Fruit fly (Drosophila melanogaster) whole organism, wandering third instar larva: ENCODE data around the gene CG13829.

Experiments used
- Abd-B ChIP-seq: fragments of >200 bp; optimal IDR thresholded peaks from 2 replicates; lab custom pipeline; 2017; ENCODE audit warnings: missing biosample characterization, missing genetic modification characterization
- CG32264 ChIP-seq: fragments of 200-800 bp; sonication (Bioruptor generic); optimal IDR thresholded peaks from 2 replicates; lab custom pipeline; 2016; ENCODE audit warnings: missing biosample characterization, missing genetic modification characterization
- CG9705 ChIP-seq: fragments of 200-800 bp; sonication (Bioruptor generic); optimal IDR thresholded peaks from 2 replicates; lab custom pipeline; 2018; ENCODE audit warnings: missing biosample characterization, mild to moderate bottlenecking, missing genetic modification characterization
- CrebA ChIP-seq: fragments of 200-800 bp; sonication (Bioruptor generic); optimal IDR thresholded peaks from 2 replicates; lab custom pipeline; 2016; ENCODE audit warnings: missing biosample characterization, mild to moderate bottlenecking, missing genetic modification characterization, borderline replicate concordance
- Dfd ChIP-seq: fragments of >200 bp; optimal IDR thresholded peaks from 2 replicates; lab custom pipeline; 2017; ENCODE audit warnings: missing biosample characterization, missing genetic modification characterization
- Dif ChIP-seq: fragments of 200-275, 200-300 bp; sonication (Bioruptor generic); optimal IDR thresholded peaks from 2 replicates; lab custom pipeline; 2018; ENCODE audit warnings: missing biosample characterization, missing genetic modification characterization; ENCODE audit not compliant: partially characterized antibody
- GATAd ChIP-seq: sonication (Bioruptor generic); optimal IDR thresholded peaks from 2 replicates; lab custom pipeline; 2016; ENCODE audit warnings: missing biosample characterization, missing genetic modification characterization
- HLH106 ChIP-seq: fragments of 200-800 bp; optimal IDR thresholded peaks from 3 replicates; lab custom pipeline; 2019; ENCODE audit warnings: missing biosample characterization, mild to moderate bottlenecking, missing genetic modification characterization, moderate library complexity
- Hnf4 ChIP-seq: fragments of 200-800 bp; sonication (Bioruptor generic); optimal IDR thresholded peaks from 2 replicates; lab custom pipeline; 2016; ENCODE audit warnings: missing biosample characterization, mild to moderate bottlenecking, missing genetic modification characterization
- Hr78 ChIP-seq: fragments of >200 bp; optimal IDR thresholded peaks from 2 replicates; lab custom pipeline; 2017; ENCODE audit warnings: missing biosample characterization, missing genetic modification characterization
- Hr83 ChIP-seq: fragments of 200-300 bp; sonication (Bioruptor generic); optimal IDR thresholded peaks from 2 replicates; lab custom pipeline; 2016; ENCODE audit warnings: missing biosample characterization, mild to moderate bottlenecking, missing genetic modification characterization, moderate library complexity; ENCODE audit not compliant: poor library complexity, severe bottlenecking
- Jra ChIP-seq: sonication (Bioruptor generic); optimal IDR thresholded peaks from 2 replicates; lab custom pipeline; 2016; ENCODE audit warnings: missing biosample characterization, missing genetic modification characterization
- Mio ChIP-seq: sonication (Bioruptor generic); optimal IDR thresholded peaks from 2 replicates; lab custom pipeline; 2016; ENCODE audit warnings: missing biosample characterization, missing genetic modification characterization
- Myc ChIP-seq: fragments of >200 bp; optimal IDR thresholded peaks from 2 replicates; lab custom pipeline; 2017
- N ChIP-seq: fragments of >200 bp; optimal IDR thresholded peaks from 2 replicates; lab custom pipeline; 2018; ENCODE audit warnings: missing biosample characterization, missing external identifiers, missing genetic modification characterization
- OdsH ChIP-seq: fragments of 200-800 bp; sonication (Bioruptor generic); optimal IDR thresholded peaks from 2 replicates; lab custom pipeline; 2016; ENCODE audit warnings: missing biosample characterization, mild to moderate bottlenecking, missing genetic modification characterization
- Rel ChIP-seq, 2 experiments: fragments of 200-800 bp; sonication (Bioruptor generic) in 1 of 2; optimal IDR thresholded peaks; 2 replicates in 1 of 2; 3 replicates in 1 of 2; lab custom pipeline; 2016 to 2019; ENCODE audit warnings: mild to moderate bottlenecking in 2 of 2, missing biosample characterization in 2 of 2, missing genetic modification characterization in 2 of 2, moderate library complexity in 1 of 2
- Sp1 ChIP-seq: fragments of 200-800 bp; sonication (Bioruptor generic); optimal IDR thresholded peaks from 3 replicates; lab custom pipeline; 2019; ENCODE audit warnings: missing biosample characterization, mild to moderate bottlenecking, missing genetic modification characterization, moderate library complexity
- Vsx2 ChIP-seq: fragments of 200-300, 225-300 bp; sonication (Bioruptor generic); optimal IDR thresholded peaks from 2 replicates; lab custom pipeline; 2018; ENCODE audit warnings: missing biosample characterization, missing genetic modification characterization; ENCODE audit not compliant: partially characterized antibody
- br ChIP-seq: fragments of 200-800 bp; sonication (Bioruptor generic); optimal IDR thresholded peaks from 2 replicates; lab custom pipeline; 2016; ENCODE audit warnings: missing biosample characterization, missing genetic modification characterization
- brk ChIP-seq: fragments of 200-800 bp; sonication (Bioruptor generic); optimal IDR thresholded peaks from 2 replicates; lab custom pipeline; 2016; ENCODE audit warnings: missing biosample characterization, mild to moderate bottlenecking, missing genetic modification characterization
- dl ChIP-seq, 2 experiments: fragments of 175-275, 200-275 bp in 1 of 2; fragments of 200-275 bp in 1 of 2; sonication (Bioruptor generic); optimal IDR thresholded peaks; lab custom pipeline; 2018; ENCODE audit warnings: mild to moderate bottlenecking in 2 of 2, missing biosample characterization in 2 of 2, missing genetic modification characterization in 2 of 2, moderate library complexity in 2 of 2; ENCODE audit not compliant: partially characterized antibody in 2 of 2, insufficient read depth in 1 of 2
- dmrt93B ChIP-seq: fragments of 200-800 bp; sonication (Bioruptor generic); optimal IDR thresholded peaks from 2 replicates; lab custom pipeline; 2018; ENCODE audit warnings: missing biosample characterization, mild to moderate bottlenecking, missing genetic modification characterization
- dsf ChIP-seq: sonication (Bioruptor generic); optimal IDR thresholded peaks from 2 replicates; lab custom pipeline; 2016; ENCODE audit warnings: missing biosample characterization, missing genetic modification characterization, borderline replicate concordance
- ey ChIP-seq: fragments of 200-800 bp; sonication (Bioruptor generic); optimal IDR thresholded peaks from 2 replicates; lab custom pipeline; 2016; ENCODE audit warnings: missing biosample characterization, missing genetic modification characterization
- foxo ChIP-seq, 2 experiments: fragments of 200-800 bp; sonication (Bioruptor generic); optimal IDR thresholded peaks; 2 replicates in 1 of 2; 3 replicates in 1 of 2; lab custom pipeline; 2016 to 2017; ENCODE audit warnings: missing biosample characterization in 2 of 2, missing genetic modification characterization in 2 of 2
- fru ChIP-seq: fragments of 200-800 bp; sonication (Bioruptor generic); optimal IDR thresholded peaks from 3 replicates; lab custom pipeline; 2016; ENCODE audit warnings: missing biosample characterization, mild to moderate bottlenecking, missing genetic modification characterization
- h ChIP-seq: fragments of 200-800 bp; sonication (Bioruptor generic); optimal IDR thresholded peaks from 3 replicates; lab custom pipeline; 2016; ENCODE audit warnings: missing biosample characterization, mild to moderate bottlenecking, missing genetic modification characterization
- jim ChIP-seq: fragments of 175-275, 200-325 bp; sonication (Bioruptor generic); optimal IDR thresholded peaks from 2 replicates; lab custom pipeline; 2016; ENCODE audit warnings: missing biosample characterization, mild to moderate bottlenecking, missing genetic modification characterization
- lola ChIP-seq: fragments of >200 bp; optimal IDR thresholded peaks from 2 replicates; lab custom pipeline; 2017; ENCODE audit warnings: missing biosample characterization, missing genetic modification characterization
- pan ChIP-seq: fragments of >200 bp; optimal IDR thresholded peaks from 2 replicates; lab custom pipeline; 2017
- psq ChIP-seq: fragments of 200-800 bp; sonication (Bioruptor generic); optimal IDR thresholded peaks from 3 replicates; lab custom pipeline; 2017; ENCODE audit warnings: missing biosample characterization, mild to moderate bottlenecking, missing genetic modification characterization, moderate library complexity
- rgr ChIP-seq: fragments of 200-800 bp; sonication (Bioruptor generic); optimal IDR thresholded peaks from 3 replicates; lab custom pipeline; 2016; ENCODE audit warnings: missing biosample characterization, mild to moderate bottlenecking, missing genetic modification characterization
- sage ChIP-seq: fragments of 200-800 bp; sonication (Bioruptor generic); optimal IDR thresholded peaks from 2 replicates; lab custom pipeline; 2016; ENCODE audit warnings: missing biosample characterization, mild to moderate bottlenecking, missing genetic modification characterization
- sv ChIP-seq: fragments of 200-800 bp; sonication (Bioruptor generic); optimal IDR thresholded peaks from 3 replicates; lab custom pipeline; 2016; ENCODE audit warnings: missing biosample characterization, missing genetic modification characterization
- tai ChIP-seq: sonication (Bioruptor generic); optimal IDR thresholded peaks from 2 replicates; lab custom pipeline; 2016; ENCODE audit warnings: missing biosample characterization, missing genetic modification characterization
- usp ChIP-seq: fragments of >200 bp; optimal IDR thresholded peaks from 2 replicates; lab custom pipeline; 2017; ENCODE audit warnings: missing biosample characterization, missing genetic modification characterization
- woc ChIP-seq: sonication (Bioruptor generic); optimal IDR thresholded peaks from 2 replicates; lab custom pipeline; 2016; ENCODE audit warnings: missing biosample characterization, mild to moderate bottlenecking, missing genetic modification characterization

Gene CG13829

dm6 chr3R:23176445-23177087 is 15.4 kb upstream of the CG13829 start:
- TF ChIP-seq usp (GFP tag; lab: Kevin White, UChicago) (no peak), N (GFP tag; lab: Kevin White, UChicago) (no peak), dmrt93B (GFP tag; lab: Kevin White, UChicago) (peak; percentile 23), Rel (GFP tag; optimal IDR thresholded peaks at IDR 0.05; lab: Kevin White, UChicago) (no peak), Rel (tag; optimal IDR thresholded peaks at IDR 0.05; lab: Kevin White, UChicago) (peak; percentile 5), dsf (GFP tag; lab: Kevin White, UChicago) (no peak), GATAd (GFP tag; lab: Kevin White, UChicago) (peak; percentile 62), CrebA (GFP tag; lab: Kevin White, UChicago) (no peak), pan (lab: Kevin White, UChicago) (no peak), Sp1 (GFP tag; lab: Kevin White, UChicago) (peak; percentile 39), h (GFP tag; lab: Kevin White, UChicago) (peak; percentile 80), fru (GFP tag; lab: Kevin White, UChicago) (peak; percentile 66), Vsx2 (GFP tag; lab: Kevin White, UChicago) (no peak), ey (GFP tag; lab: Kevin White, UChicago) (peak; percentile 7), Hr83 (GFP tag; lab: Kevin White, UChicago) (peak; percentile 91), rgr (GFP tag; lab: Kevin White, UChicago) (peak; percentile 76), brk (GFP tag; lab: Kevin White, UChicago) (no peak), Jra (GFP tag; lab: Kevin White, UChicago) (peak; percentile 42), Hr78 (no peak), dl (GFP tag; optimal IDR thresholded peaks at IDR 0.05; lab: Kevin White, UChicago; ENCODE audit: insufficient read depth in 1 of 2, partially characterized antibody in 2 of 2) (no peak), sage (no peak), Mio (GFP tag; lab: Kevin White, UChicago) (no peak), tai (GFP tag; lab: Kevin White, UChicago) (no peak), Myc (lab: Kevin White, UChicago) (no peak), woc (GFP tag; lab: Kevin White, UChicago) (peak; percentile 7), Hnf4 (peak; percentile 59), sv (GFP tag; lab: Kevin White, UChicago) (peak; percentile 17), Abd-B (GFP tag; lab: Kevin White, UChicago) (no peak), lola (GFP tag; lab: Kevin White, UChicago) (no peak), CG32264 (GFP tag; lab: Kevin White, UChicago) (peak; percentile 59), psq (GFP tag; lab: Kevin White, UChicago) (peak; percentile 14), OdsH (peak; percentile 39), br (GFP tag; lab: Kevin White, UChicago) (peak; percentile 78), HLH106 (tag; lab: Kevin White, UChicago) (peak; percentile 33), jim (GFP tag; lab: Kevin White, UChicago) (no peak), Dif (GFP tag; lab: Kevin White, UChicago) (no peak), CG9705 (GFP tag; lab: Kevin White, UChicago) (peak; percentile 20), Dfd (no peak), foxo (GFP tag; optimal IDR thresholded peaks at IDR 0.05; lab: Kevin White, UChicago) (peak in 1 of 2 experiments; percentile 63)
- TF ChIP-seq, all 38 proteins: peak for 20

dm6 chr3R:23175376-23175775 is 14.2 kb upstream of the CG13829 start:
- peak; percentile 99 for TF ChIP-seq h (GFP tag; lab: Kevin White, UChicago)
- TF ChIP-seq sage, result peak; percentile 89
- peak; percentile 98 for TF ChIP-seq ey (GFP tag; lab: Kevin White, UChicago)
- no peak for TF ChIP-seq pan (lab: Kevin White, UChicago)
- TF ChIP-seq Rel (GFP tag; optimal IDR thresholded peaks at IDR 0.05; lab: Kevin White, UChicago), result peak; percentile 83
- peak; percentile 79 for TF ChIP-seq Rel (tag; optimal IDR thresholded peaks at IDR 0.05; lab: Kevin White, UChicago)
- no peak for TF ChIP-seq usp (GFP tag; lab: Kevin White, UChicago)
- TF ChIP-seq Jra (GFP tag; lab: Kevin White, UChicago), result peak; percentile 97
- peak; percentile 69 for TF ChIP-seq Mio (GFP tag; lab: Kevin White, UChicago)
- peak; percentile 94 for TF ChIP-seq tai (GFP tag; lab: Kevin White, UChicago)
- no peak for TF ChIP-seq Dfd
- TF ChIP-seq Myc (lab: Kevin White, UChicago), result no peak
- no peak for TF ChIP-seq Abd-B (GFP tag; lab: Kevin White, UChicago)
- TF ChIP-seq HLH106 (tag; lab: Kevin White, UChicago), result peak; percentile 97
- TF ChIP-seq sv (GFP tag; lab: Kevin White, UChicago), result peak; percentile 69
- TF ChIP-seq CG9705 (GFP tag; lab: Kevin White, UChicago), result peak; percentile 84
- peak; percentile 97 for TF ChIP-seq Sp1 (GFP tag; lab: Kevin White, UChicago)
- peak; percentile 72 for TF ChIP-seq Dif (GFP tag; lab: Kevin White, UChicago)
- TF ChIP-seq fru (GFP tag; lab: Kevin White, UChicago), result peak; percentile 98
- TF ChIP-seq psq (GFP tag; lab: Kevin White, UChicago), result peak; percentile 95
- peak; percentile 78 for TF ChIP-seq Hr83 (GFP tag; lab: Kevin White, UChicago)
- peak; percentile 73 for TF ChIP-seq GATAd (GFP tag; lab: Kevin White, UChicago)
- TF ChIP-seq rgr (GFP tag; lab: Kevin White, UChicago), result peak; percentile 98
- peak; percentile 96 for TF ChIP-seq CG32264 (GFP tag; lab: Kevin White, UChicago)
- peak; percentile 97 for TF ChIP-seq brk (GFP tag; lab: Kevin White, UChicago)
- TF ChIP-seq lola (GFP tag; lab: Kevin White, UChicago), result no peak
- TF ChIP-seq Hr78, result no peak
- no peak for TF ChIP-seq jim (GFP tag; lab: Kevin White, UChicago)
- TF ChIP-seq OdsH, result peak; percentile 98
- peak; percentile 90 for TF ChIP-seq dmrt93B (GFP tag; lab: Kevin White, UChicago)
- TF ChIP-seq Hnf4, result peak; percentile 98
- TF ChIP-seq dsf (GFP tag; lab: Kevin White, UChicago), result peak; percentile 86
- TF ChIP-seq woc (GFP tag; lab: Kevin White, UChicago), result peak; percentile 92
- TF ChIP-seq foxo (GFP tag; optimal IDR thresholded peaks at IDR 0.05; lab: Kevin White, UChicago), result peak; percentile 66 to 98
- peak in 1 of 2 experiments; percentile 30 for TF ChIP-seq dl (GFP tag; optimal IDR thresholded peaks at IDR 0.05; lab: Kevin White, UChicago; ENCODE audit: insufficient read depth in 1 of 2, partially characterized antibody in 2 of 2)
- peak; percentile 98 for TF ChIP-seq br (GFP tag; lab: Kevin White, UChicago)
- TF ChIP-seq, all 38 proteins: peak for 27
